Fruit fly (Drosophila melanogaster) whole organism, embryonic: ENCODE data around the gene SLC5A11.

ENCODE experiments used
- Abd-B ChIP-seq: fragments of 200-800 bp; sonication (Bioruptor generic); optimal IDR thresholded peaks from 2 replicates; lab custom pipeline; 2018; ENCODE audit warnings: missing biosample characterization, mild to moderate bottlenecking, missing genetic modification characterization, moderate library complexity
- Ada2b ChIP-seq: fragments of 200-800 bp; sonication (Bioruptor generic); IDR thresholded peaks from 2 replicates; pipeline ENCODE4 v1.3.6; 2022; ENCODE audit warnings: missing biosample characterization, missing genetic modification characterization
- CG10147 ChIP-seq: fragments of 200-800 bp; sonication (Bioruptor generic); optimal IDR thresholded peaks from 2 replicates; lab custom pipeline; 2019; ENCODE audit warnings: missing biosample characterization, mild to moderate bottlenecking, missing genetic modification characterization, moderate library complexity
- CG10979 ChIP-seq: fragments of 200-800 bp; sonication (Bioruptor generic); optimal IDR thresholded peaks from 2 replicates; lab custom pipeline; 2018; ENCODE audit warnings: missing biosample characterization, mild to moderate bottlenecking, missing genetic modification characterization, moderate library complexity
- CG12219 ChIP-seq: fragments of 200-800 bp; sonication (Bioruptor generic); optimal IDR thresholded peaks from 3 replicates; lab custom pipeline; 2018; ENCODE audit warnings: missing biosample characterization, mild to moderate bottlenecking, missing genetic modification characterization
- CG12236 ChIP-seq: fragments of 200-800 bp; sonication (Bioruptor generic); optimal IDR thresholded peaks from 2 replicates; lab custom pipeline; 2016; ENCODE audit warnings: missing biosample characterization, missing genetic modification characterization
- CG13894 ChIP-seq: fragments of 200-800 bp; sonication (Bioruptor generic); optimal IDR thresholded peaks from 3 replicates; lab custom pipeline; 2018; ENCODE audit warnings: missing biosample characterization, mild to moderate bottlenecking, missing genetic modification characterization, moderate library complexity
- CG14014 ChIP-seq: fragments of 200-800 bp; sonication (Bioruptor generic); IDR thresholded peaks from 2 replicates; pipeline ENCODE4 v1.3.6; 2022; ENCODE audit warnings: missing biosample characterization, missing genetic modification characterization
- CG14050 ChIP-seq: fragments of 200-800 bp; sonication (Bioruptor generic); IDR thresholded peaks from 3 replicates; pipeline ENCODE4 v1.3.6; 2022; ENCODE audit warnings: missing biosample characterization, missing genetic modification characterization
- CG15269 ChIP-seq: fragments of 200-800 bp; sonication (Bioruptor generic); optimal IDR thresholded peaks from 2 replicates; lab custom pipeline; 2018; ENCODE audit warnings: missing biosample characterization, mild to moderate bottlenecking, missing genetic modification characterization, moderate library complexity
- CG16813 ChIP-seq: fragments of 200-800 bp; sonication (Bioruptor generic); IDR thresholded peaks from 3 replicates; pipeline ENCODE4 v1.3.6; 2022; ENCODE audit warnings: missing biosample characterization, missing genetic modification characterization; ENCODE audit not compliant: partially characterized antibody
- CG17186 ChIP-seq: fragments of 200-800 bp; sonication (Bioruptor generic); optimal IDR thresholded peaks from 3 replicates; lab custom pipeline; 2017; ENCODE audit warnings: missing biosample characterization, missing genetic modification reagents, missing genetic modification characterization
- CG17328 ChIP-seq: fragments of 200-800 bp; sonication (Bioruptor generic); IDR thresholded peaks from 2 replicates; pipeline ENCODE4 v1.3.6; 2022; ENCODE audit warnings: missing biosample characterization, missing genetic modification characterization
- CG17359 ChIP-seq: fragments of 200-800 bp; sonication (Bioruptor generic); optimal IDR thresholded peaks from 3 replicates; lab custom pipeline; 2018; ENCODE audit warnings: missing biosample characterization, mild to moderate bottlenecking, missing genetic modification characterization, moderate library complexity
- CG17385 ChIP-seq: fragments of 200-800 bp; sonication (Bioruptor generic); optimal IDR thresholded peaks from 3 replicates; lab custom pipeline; 2018; ENCODE audit warnings: missing biosample characterization, mild to moderate bottlenecking, missing genetic modification characterization
- CG18619 ChIP-seq: fragments of 200-800 bp; sonication (Bioruptor generic); optimal IDR thresholded peaks from 3 replicates; lab custom pipeline; 2017; ENCODE audit warnings: missing biosample characterization, mild to moderate bottlenecking, missing genetic modification characterization
- CG32767 ChIP-seq: fragments of 200-800 bp; sonication (Bioruptor generic); IDR thresholded peaks from 2 replicates; pipeline ENCODE4 v1.3.6; 2022; ENCODE audit warnings: missing biosample characterization, missing genetic modification characterization
- CG32772 ChIP-seq: fragments of 200-800 bp; sonication (Bioruptor generic); IDR thresholded peaks from 2 replicates; pipeline ENCODE4 v1.3.6; 2022; ENCODE audit warnings: missing biosample characterization, missing genetic modification characterization
- CG3407 ChIP-seq: fragments of 200-800 bp; sonication (Bioruptor generic); optimal IDR thresholded peaks from 2 replicates; lab custom pipeline; 2018; ENCODE audit warnings: missing biosample characterization, mild to moderate bottlenecking, missing genetic modification characterization
- CG4707 ChIP-seq: fragments of 200-800 bp; sonication (Bioruptor generic); optimal IDR thresholded peaks from 2 replicates; lab custom pipeline; 2018; ENCODE audit warnings: missing biosample characterization, mild to moderate bottlenecking, missing genetic modification characterization, moderate library complexity
- CG5245 ChIP-seq: fragments of 200-800 bp; sonication (Bioruptor generic); optimal IDR thresholded peaks from 3 replicates; lab custom pipeline; 2016; ENCODE audit warnings: missing biosample characterization, missing genetic modification characterization
- CG6683 ChIP-seq: fragments of 200-800 bp; sonication (Bioruptor generic); optimal IDR thresholded peaks from 2 replicates; lab custom pipeline; 2017; ENCODE audit warnings: missing biosample characterization, mild to moderate bottlenecking, missing genetic modification characterization, missing genetic modification reagents
- CG6765 ChIP-seq: fragments of 200-800 bp; sonication (Bioruptor generic); optimal IDR thresholded peaks from 3 replicates; lab custom pipeline; 2017; ENCODE audit warnings: missing biosample characterization, mild to moderate bottlenecking, missing genetic modification characterization
- CG8944 ChIP-seq: fragments of 200-800 bp; sonication (Bioruptor generic); optimal IDR thresholded peaks from 3 replicates; lab custom pipeline; 2016; ENCODE audit warnings: missing biosample characterization, missing genetic modification characterization
- D19B ChIP-seq: fragments of 200-800 bp; sonication (Bioruptor generic); optimal IDR thresholded peaks from 2 replicates; lab custom pipeline; 2017; ENCODE audit warnings: missing biosample characterization, mild to moderate bottlenecking, missing genetic modification characterization
- Dip2 ChIP-seq: fragments of 200-800 bp; sonication (Bioruptor generic); IDR thresholded peaks from 2 replicates; pipeline ENCODE4 v1.3.6; 2022; ENCODE audit warnings: missing biosample characterization, missing genetic modification characterization
- Hmr ChIP-seq: fragments of 200-800 bp; sonication (Bioruptor generic); optimal IDR thresholded peaks from 3 replicates; lab custom pipeline; 2017; ENCODE audit warnings: mild to moderate bottlenecking, missing biosample characterization, missing genetic modification reagents, missing genetic modification characterization
- Hr39 ChIP-seq: fragments of >200 bp; optimal IDR thresholded peaks from 2 replicates; lab custom pipeline; 2017
- Hr78 ChIP-seq, 2 experiments: fragments of 200-800 bp in 1 of 2; fragments of >200 bp in 1 of 2; sonication (Bioruptor generic) in 1 of 2; optimal IDR thresholded peaks; 2 replicates each; lab custom pipeline; 2017 to 2019; ENCODE audit warnings: missing biosample characterization in 2 of 2, missing genetic modification characterization in 2 of 2, mild to moderate bottlenecking in 1 of 2, moderate library complexity in 1 of 2
- Mrtf ChIP-seq: fragments of 200-800 bp; sonication (Bioruptor generic); IDR thresholded peaks from 3 replicates; pipeline ENCODE4 v1.3.6; 2022; ENCODE audit warnings: missing biosample characterization, missing genetic modification characterization
- Taf1 ChIP-seq: fragments of 200-800 bp; sonication (Bioruptor generic); IDR thresholded peaks from 2 replicates; pipeline ENCODE4 v1.3.6; 2022; ENCODE audit warnings: missing biosample characterization, missing genetic modification characterization
- ara ChIP-seq: fragments of 200-800 bp; sonication (Bioruptor generic); IDR thresholded peaks from 2 replicates; pipeline ENCODE4 v1.3.6; 2022; ENCODE audit warnings: missing biosample characterization, missing genetic modification characterization
- caup ChIP-seq: fragments of 200-800 bp; sonication (Bioruptor generic); optimal IDR thresholded peaks from 3 replicates; lab custom pipeline; 2017; ENCODE audit warnings: missing biosample characterization, mild to moderate bottlenecking, missing genetic modification characterization, moderate library complexity; ENCODE audit not compliant: severe bottlenecking
- ci ChIP-seq: fragments of 200-800 bp; sonication (Bioruptor generic); IDR thresholded peaks from 3 replicates; pipeline ENCODE4 v1.3.6; 2022; ENCODE audit warnings: missing biosample characterization, missing genetic modification characterization
- fd102C ChIP-seq: fragments of 200-800 bp; sonication (Bioruptor generic); optimal IDR thresholded peaks from 2 replicates; lab custom pipeline; 2018; ENCODE audit warnings: missing biosample characterization, mild to moderate bottlenecking, missing genetic modification characterization, moderate library complexity
- fu2 ChIP-seq: fragments of 200-800 bp; sonication (Bioruptor generic); optimal IDR thresholded peaks from 2 replicates; lab custom pipeline; 2016; ENCODE audit warnings: missing biosample characterization, missing genetic modification characterization
- knrl ChIP-seq: fragments of 200-800 bp; sonication (Bioruptor generic); IDR thresholded peaks from 3 replicates; pipeline ENCODE4 v1.3.6; 2022; ENCODE audit warnings: missing biosample characterization, missing genetic modification characterization; ENCODE audit not compliant: partially characterized antibody
- lov ChIP-seq, 2 experiments: fragments of 200-800 bp in 1 of 2; fragments of >200 bp in 1 of 2; sonication (Bioruptor generic) in 1 of 2; IDR thresholded peaks in 1 of 2; optimal IDR thresholded peaks in 1 of 2; 2 replicates in 1 of 2; 3 replicates in 1 of 2; pipeline versions ENCODE4 v1.3.6 to Lab custom; 2017 to 2022; ENCODE audit warnings: missing biosample characterization in 1 of 2, missing genetic modification characterization in 1 of 2
- onecut ChIP-seq: fragments of 200-800 bp; sonication (Bioruptor generic); IDR thresholded peaks from 2 replicates; pipeline ENCODE4 v1.3.6; 2022; ENCODE audit warnings: missing biosample characterization, missing genetic modification characterization
- ranshi ChIP-seq: fragments of 200-800 bp; sonication (Bioruptor generic); IDR thresholded peaks from 2 replicates; pipeline ENCODE4 v1.3.6; 2022; ENCODE audit warnings: missing biosample characterization, missing genetic modification characterization
- ro ChIP-seq: fragments of 200-800 bp; sonication (Bioruptor generic); IDR thresholded peaks from 2 replicates; pipeline ENCODE4 v1.3.6; 2022; ENCODE audit warnings: missing biosample characterization, missing genetic modification characterization
- seq ChIP-seq: fragments of 200-800 bp; sonication (Bioruptor generic); IDR thresholded peaks from 2 replicates; pipeline ENCODE4 v1.3.6; 2022; ENCODE audit warnings: missing biosample characterization, missing genetic modification characterization
- slbo ChIP-seq: fragments of 200-800 bp; sonication (Bioruptor generic); IDR thresholded peaks from 2 replicates; pipeline ENCODE4 v1.3.6; 2022; ENCODE audit warnings: missing biosample characterization, missing genetic modification characterization
- ssp ChIP-seq: fragments of 200-800 bp; sonication (Bioruptor generic); IDR thresholded peaks from 2 replicates; pipeline ENCODE4 v1.3.6; 2022; ENCODE audit warnings: missing biosample characterization, missing genetic modification characterization
- toy ChIP-seq: fragments of 200-800 bp; sonication (Bioruptor generic); IDR thresholded peaks from 2 replicates; pipeline ENCODE4 v1.3.6; 2022; ENCODE audit warnings: missing biosample characterization, missing genetic modification characterization
- ttk ChIP-seq: fragments of 200-800 bp; sonication (Bioruptor generic); IDR thresholded peaks from 2 replicates; pipeline ENCODE4 v2.1.2; 2022; ENCODE audit warnings: missing biosample characterization, missing genetic modification characterization
- tx ChIP-seq: fragments of 200-800 bp; sonication (Bioruptor generic); optimal IDR thresholded peaks from 2 replicates; lab custom pipeline; 2016; ENCODE audit warnings: missing biosample characterization, missing genetic modification characterization
- usp ChIP-seq: fragments of >200 bp; optimal IDR thresholded peaks from 2 replicates; lab custom pipeline; 2017; ENCODE audit warnings: missing biosample characterization, missing genetic modification characterization
- vfl ChIP-seq: fragments of 200-800 bp; sonication (Bioruptor generic); optimal IDR thresholded peaks from 2 replicates; lab custom pipeline; 2016; ENCODE audit warnings: missing biosample characterization, missing genetic modification characterization

SLC5A11 gene

dm6 chr2L:8165800-8166576 lies 38.9 kb downstream of the SLC5A11 start (continued):
- no peak for TF ChIP-seq CG6683
- TF ChIP-seq Mrtf (GFP tag; lab: Robert Waterston, UW) = no peak
- TF ChIP-seq seq (GFP tag; lab: Robert Waterston, UW) = no peak
- no peak for TF ChIP-seq Hr39 (lab: Kevin White, UChicago)
- TF ChIP-seq CG15269 = peak; percentile 1
- no peak for TF ChIP-seq CG8944
- TF ChIP-seq Abd-B (GFP tag; lab: Kevin White, UChicago) = no peak
- TF ChIP-seq onecut (GFP tag; lab: Robert Waterston, UW) = no peak
- no peak for TF ChIP-seq ara
- no peak for TF ChIP-seq lov (optimal IDR thresholded peaks at IDR 0.05; lab: Kevin White, UChicago)
- no peak for TF ChIP-seq lov (GFP tag; IDR thresholded peaks at IDR 0.05; lab: Robert Waterston, UW)
- TF ChIP-seq CG17328 (GFP tag; lab: Robert Waterston, UW) = no peak
- 0 out of 2 replicates have a peak, but pooled peaks have one; percentile 12 for TF ChIP-seq CG14014
- no peak for TF ChIP-seq CG17359
- no peak for TF ChIP-seq Dip2 (GFP tag; lab: Robert Waterston, UW)
- TF ChIP-seq CG10979 = no peak
- no peak for TF ChIP-seq CG17186 (GFP tag; lab: Kevin White, UChicago)
- no peak for TF ChIP-seq CG6765 (GFP tag; lab: Kevin White, UChicago)
- TF ChIP-seq fd102C (GFP tag; lab: Kevin White, UChicago) = peak; percentile 84
- TF ChIP-seq CG16813 (GFP tag; lab: Robert Waterston, UW) = no peak
- TF ChIP-seq Hr78 (GFP tag; optimal IDR thresholded peaks at IDR 0.05; lab: Kevin White, UChicago) = no peak
- no peak for TF ChIP-seq CG17385 (GFP tag; lab: Kevin White, UChicago)
- TF ChIP-seq Taf1 (GFP tag; lab: Robert Waterston, UW) = no peak
- TF ChIP-seq CG4707 = no peak
- no peak for TF ChIP-seq D19B (GFP tag; lab: Kevin White, UChicago)
- TF ChIP-seq tx = no peak
- TF ChIP-seq CG32767 (GFP tag; lab: Robert Waterston, UW) = no peak
- peak; percentile 77 for TF ChIP-seq CG13894 (tag; lab: Kevin White, UChicago)
- no peak for TF ChIP-seq Hmr (GFP tag; lab: Kevin White, UChicago)
- no peak for TF ChIP-seq Ada2b (GFP tag; lab: Robert Waterston, UW)
- no peak for TF ChIP-seq CG12219
- TF ChIP-seq ci (GFP tag; lab: Robert Waterston, UW) = no peak
- no peak for TF ChIP-seq knrl (GFP tag; lab: Robert Waterston, UW)
- TF ChIP-seq CG3407 (GFP tag; lab: Kevin White, UChicago) = no peak
- TF ChIP-seq CG14050 (GFP tag; lab: Robert Waterston, UW) = no peak
- no peak for TF ChIP-seq toy
- TF ChIP-seq CG5245 (GFP tag; lab: Kevin White, UChicago) = no peak
- TF ChIP-seq CG18619 (GFP tag; lab: Kevin White, UChicago) = no peak
- TF ChIP-seq caup (GFP tag; lab: Kevin White, UChicago) = no peak
- TF ChIP-seq ranshi (GFP tag; lab: Robert Waterston, UW) = no peak
- TF ChIP-seq vfl (GFP tag; lab: Kevin White, UChicago) = peak; percentile 16
- TF ChIP-seq ssp (GFP tag; lab: Robert Waterston, UW) = no peak
- no peak for TF ChIP-seq CG10147
- no peak for TF ChIP-seq ttk (GFP tag; lab: Robert Waterston, UW)
- TF ChIP-seq usp (GFP tag; lab: Kevin White, UChicago) = no peak
- TF ChIP-seq ro (GFP tag; lab: Robert Waterston, UW) = no peak
- TF ChIP-seq fu2 (GFP tag; lab: Kevin White, UChicago) = no peak
- no peak for TF ChIP-seq slbo (GFP tag; lab: Robert Waterston, UW)
- no peak for TF ChIP-seq CG32772 (GFP tag; lab: Robert Waterston, UW)
- no peak for TF ChIP-seq CG12236 (GFP tag; lab: Kevin White, UChicago)
